Worm (Caenorhabditis elegans): ENCODE results near the gene tif-1A.

- TF ChIP-seq snpc-4 (tag; optimal IDR thresholded peaks at IDR 0.05), result no peak
- TF ChIP-seq unc-130 (GFP tag; optimal IDR thresholded peaks at IDR 0.05), result peak; percentile 11
- no peak for TF ChIP-seq saeg-2 (GFP tag; IDR thresholded peaks at IDR 0.05)
These were observed at the start of gene tif-1A for ce11 chrIII:4004064-4004580.

Measured in whole organism, L4 larva.